In the genomic region with DNA sequence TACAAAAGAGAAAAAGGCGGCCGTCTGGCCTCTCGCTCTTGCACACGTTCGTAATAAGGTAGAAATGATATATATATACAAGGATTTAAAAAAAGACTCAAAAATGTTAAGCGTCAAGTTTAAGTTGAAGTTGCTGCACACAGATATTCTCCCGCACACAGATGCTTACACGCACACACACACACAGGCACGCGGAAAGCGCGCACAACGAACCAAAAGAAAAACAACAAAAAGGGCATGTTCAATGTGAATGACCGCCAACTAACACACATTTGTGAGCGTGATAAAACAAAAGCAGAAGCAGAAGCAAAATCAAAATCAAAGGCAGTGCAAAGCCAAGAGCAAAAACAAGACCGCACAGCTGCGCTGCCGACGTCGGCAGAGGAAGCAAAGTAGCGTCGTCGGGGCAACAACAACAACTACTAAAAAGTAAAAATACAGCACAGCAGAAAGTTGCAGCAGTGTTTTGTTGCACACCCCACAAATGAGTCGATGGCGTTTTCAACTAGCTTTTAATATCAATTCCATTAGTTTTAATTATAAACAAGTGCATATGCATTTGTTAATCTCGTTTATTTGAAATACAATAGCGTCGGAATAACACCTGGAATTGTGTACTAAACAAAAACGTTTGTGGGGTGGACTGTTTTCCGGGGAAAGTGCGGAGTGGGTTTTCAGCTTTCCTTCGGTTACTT, we compare ENCODE assay signal across 1 fruit fly cellular context.
TF ChIP-seq lines count a peak whose summit lies in the region.

No protein-coding gene starts in this region.

TF ChIP-seq in whole organism, embryonic, 481 proteins besides CTCF, POLR2A, EP300 and RAD21 (continued from another document and continues in another):
- TF ChIP-seq CG17186 (GFP tag; optimal IDR thresholded peaks at IDR 0.05; lab: Kevin White, UChicago), result peak; percentile 94
- peak; percentile 89 for TF ChIP-seq CG31365 (tag; optimal IDR thresholded peaks at IDR 0.05; lab: Kevin White, UChicago)
- peak; percentile 89 for TF ChIP-seq her (GFP tag; optimal IDR thresholded peaks at IDR 0.05; lab: Kevin White, UChicago)
- TF ChIP-seq CG2678 (tag; optimal IDR thresholded peaks at IDR 0.05; lab: Kevin White, UChicago), result peak; percentile 96
- peak; percentile 74 for TF ChIP-seq CG4360 (GFP tag; IDR thresholded peaks at IDR 0.05; lab: Robert Waterston, UW)
- TF ChIP-seq NfI (GFP tag; optimal IDR thresholded peaks at IDR 0.05; lab: Kevin White, UChicago), result peak; percentile 95
- TF ChIP-seq CG14441 (GFP tag; IDR thresholded peaks at IDR 0.05; lab: Robert Waterston, UW), result peak; percentile 91
- no peak for TF ChIP-seq HLH4C (GFP tag; IDR thresholded peaks at IDR 0.05; lab: Robert Waterston, UW; ENCODE audit: partially characterized antibody)
- TF ChIP-seq Vsx1 (GFP tag; optimal IDR thresholded peaks at IDR 0.05; lab: Kevin White, UChicago), result peak; percentile 89
- TF ChIP-seq HmgD (GFP tag; optimal IDR thresholded peaks at IDR 0.05; lab: Kevin White, UChicago), result peak; percentile 72
- peak; percentile 97 for TF ChIP-seq ttk (GFP tag; IDR thresholded peaks at IDR 0.05; lab: Robert Waterston, UW)
- peak; percentile 76 for TF ChIP-seq Hmx (GFP tag; optimal IDR thresholded peaks at IDR 0.05; lab: Kevin White, UChicago)
- peak; percentile 92 for TF ChIP-seq CG11398 (GFP tag; optimal IDR thresholded peaks at IDR 0.05; lab: Kevin White, UChicago)
- peak; percentile 65; the same call in 2 of the 3 replicates for TF ChIP-seq Dbx (GFP tag; IDR thresholded peaks at IDR 0.05; lab: Robert Waterston, UW)
- peak; percentile 91 for TF ChIP-seq CG10147 (GFP tag; optimal IDR thresholded peaks at IDR 0.05; lab: Kevin White, UChicago)
- TF ChIP-seq CG3281 (GFP tag; optimal IDR thresholded peaks at IDR 0.05; lab: Kevin White, UChicago), result peak; percentile 84
- peak; percentile 94 for TF ChIP-seq CG17568 (GFP tag; optimal IDR thresholded peaks at IDR 0.05; lab: Kevin White, UChicago)
- TF ChIP-seq gce (GFP tag; IDR thresholded peaks at IDR 0.05; lab: Robert Waterston, UW), result peak; percentile 96
- TF ChIP-seq pb (GFP tag; optimal IDR thresholded peaks at IDR 0.05; lab: Kevin White, UChicago), result peak; percentile 93
- TF ChIP-seq cas (GFP tag; IDR thresholded peaks at IDR 0.05; lab: Robert Waterston, UW), result peak; percentile 73
- peak; percentile 62 for TF ChIP-seq Jarid2 (GFP tag; optimal IDR thresholded peaks at IDR 0.05; lab: Kevin White, UChicago)
- TF ChIP-seq Ptx1 (GFP tag; IDR thresholded peaks at IDR 0.05; lab: Robert Waterston, UW), result peak; percentile 93
- no peak for TF ChIP-seq zen2 (GFP tag; IDR thresholded peaks at IDR 0.05; lab: Robert Waterston, UW; ENCODE audit: partially characterized antibody)
- TF ChIP-seq pfk (GFP tag; optimal IDR thresholded peaks at IDR 0.05; lab: Kevin White, UChicago), result no peak
- peak; percentile 97 for TF ChIP-seq CG10959 (GFP tag; IDR thresholded peaks at IDR 0.05; lab: Robert Waterston, UW)
- TF ChIP-seq dmrt11E (tag; optimal IDR thresholded peaks at IDR 0.05; lab: Kevin White, UChicago), result peak; percentile 99
- TF ChIP-seq sc (optimal IDR thresholded peaks at IDR 0.05; lab: Kevin White, UChicago), result no peak
- TF ChIP-seq sc (GFP tag; optimal IDR thresholded peaks at IDR 0.05; lab: Kevin White, UChicago), result peak; percentile 98
- peak; percentile 98 for TF ChIP-seq CG12219 (GFP tag; optimal IDR thresholded peaks at IDR 0.05; lab: Kevin White, UChicago)
- TF ChIP-seq Deaf1 (tag; optimal IDR thresholded peaks at IDR 0.05; lab: Kevin White, UChicago), result peak; percentile 69
- TF ChIP-seq HLHmδ (GFP tag; optimal IDR thresholded peaks at IDR 0.05; lab: Kevin White, UChicago), result no peak
- TF ChIP-seq so (GFP tag; IDR thresholded peaks at IDR 0.05; lab: Robert Waterston, UW), result peak; percentile 96
- TF ChIP-seq Meics (GFP tag; optimal IDR thresholded peaks at IDR 0.05; lab: Kevin White, UChicago), result peak; percentile 84
- peak; percentile 94 for TF ChIP-seq CG5953 (GFP tag; IDR thresholded peaks at IDR 0.05; lab: Robert Waterston, UW)
- no peak for TF ChIP-seq usp (GFP tag; optimal IDR thresholded peaks at IDR 0.05; lab: Kevin White, UChicago)
- TF ChIP-seq vnd (GFP tag; IDR thresholded peaks at IDR 0.05; lab: Robert Waterston, UW; ENCODE audit: partially characterized antibody), result no peak
- peak; percentile 55 for TF ChIP-seq Sry-δ (GFP tag; optimal IDR thresholded peaks at IDR 0.05; lab: Kevin White, UChicago)
- TF ChIP-seq Ravus (GFP tag; IDR thresholded peaks at IDR 0.05; lab: Robert Waterston, UW), result peak; percentile 67
- TF ChIP-seq toy (GFP tag; IDR thresholded peaks at IDR 0.05; lab: Robert Waterston, UW), result peak; percentile 75
- peak; percentile 90 for TF ChIP-seq YL-1 (GFP tag; optimal IDR thresholded peaks at IDR 0.05; lab: Kevin White, UChicago)
- TF ChIP-seq CG11723 (GFP tag; optimal IDR thresholded peaks at IDR 0.05; lab: Kevin White, UChicago), result peak; percentile 95
- peak; percentile 98 for TF ChIP-seq CG2875 (GFP tag; optimal IDR thresholded peaks at IDR 0.05; lab: Kevin White, UChicago)
- TF ChIP-seq gem (tag; optimal IDR thresholded peaks at IDR 0.05; lab: Kevin White, UChicago), result peak; percentile 98
- TF ChIP-seq CG7357 (GFP tag; IDR thresholded peaks at IDR 0.05; lab: Robert Waterston, UW), result peak; percentile 85
- peak; percentile 88 to 98 for TF ChIP-seq eve (GFP tag; optimal IDR thresholded peaks at IDR 0.05; lab: Kevin White, UChicago)
- peak; percentile 92 for TF ChIP-seq Ada2b (GFP tag; IDR thresholded peaks at IDR 0.05; lab: Robert Waterston, UW)
- peak; percentile 98 for TF ChIP-seq zen (tag; optimal IDR thresholded peaks at IDR 0.05; lab: Kevin White, UChicago)
- TF ChIP-seq CG32772 (GFP tag; IDR thresholded peaks at IDR 0.05; lab: Robert Waterston, UW), result peak; percentile 95
- peak; percentile 85 for TF ChIP-seq CG32532 (GFP tag; IDR thresholded peaks at IDR 0.05; lab: Robert Waterston, UW)
- TF ChIP-seq Neu2 (GFP tag; optimal IDR thresholded peaks at IDR 0.05; lab: Kevin White, UChicago; ENCODE audit: borderline replicate concordance), result peak; percentile 90
- peak in 1 of 2 experiments; percentile 92 for TF ChIP-seq Hr78 (GFP tag; optimal IDR thresholded peaks at IDR 0.05; lab: Kevin White, UChicago)
- TF ChIP-seq CG13123 (GFP tag; optimal IDR thresholded peaks at IDR 0.05; lab: Kevin White, UChicago), result peak; percentile 84
- peak; percentile 77; the same call in 2 of the 3 replicates for TF ChIP-seq CG11560 (tag; IDR thresholded peaks at IDR 0.05; lab: Robert Waterston, UW)
- no peak for TF ChIP-seq pzg (GFP tag; optimal IDR thresholded peaks at IDR 0.05; lab: Kevin White, UChicago)
- TF ChIP-seq CG16815 (GFP tag; optimal IDR thresholded peaks at IDR 0.05; lab: Kevin White, UChicago), result peak; percentile 94
- TF ChIP-seq CG4820 (GFP tag; optimal IDR thresholded peaks at IDR 0.05; lab: Kevin White, UChicago), result peak; percentile 96
- TF ChIP-seq tll (GFP tag; optimal IDR thresholded peaks at IDR 0.05; lab: Kevin White, UChicago), result peak in 1 of 2 experiments; percentile 71
- TF ChIP-seq CG6689 (GFP tag; IDR thresholded peaks at IDR 0.05; lab: Robert Waterston, UW), result peak; percentile 97
- TF ChIP-seq ssp (GFP tag; IDR thresholded peaks at IDR 0.05; lab: Robert Waterston, UW), result peak; percentile 85
- TF ChIP-seq BEAF-32 (GFP tag; optimal IDR thresholded peaks at IDR 0.05; lab: Kevin White, UChicago), result peak; percentile 7
- TF ChIP-seq dm (GFP tag; optimal IDR thresholded peaks at IDR 0.05; lab: Kevin White, UChicago), result peak; percentile 90
- no peak for TF ChIP-seq CG42726 (GFP tag; IDR thresholded peaks at IDR 0.05; lab: Robert Waterston, UW; ENCODE audit: partially characterized antibody)
- peak; percentile 76 for TF ChIP-seq CG17912 (GFP tag; optimal IDR thresholded peaks at IDR 0.05; lab: Kevin White, UChicago)
- TF ChIP-seq CG8089 (GFP tag; optimal IDR thresholded peaks at IDR 0.05; lab: Kevin White, UChicago), result peak; percentile 97
- peak; percentile 95 for TF ChIP-seq pum (GFP tag; optimal IDR thresholded peaks at IDR 0.05; lab: Kevin White, UChicago)
- peak; percentile 98 for TF ChIP-seq fd96Cb (tag; optimal IDR thresholded peaks at IDR 0.05; lab: Kevin White, UChicago)
- peak; percentile 87 for TF ChIP-seq CG7987 (GFP tag; optimal IDR thresholded peaks at IDR 0.05; lab: Kevin White, UChicago)
- peak; percentile 92 for TF ChIP-seq bowl (GFP tag; IDR thresholded peaks at IDR 0.05; lab: Robert Waterston, UW)
- TF ChIP-seq CG16813 (GFP tag; IDR thresholded peaks at IDR 0.05; lab: Robert Waterston, UW; ENCODE audit: partially characterized antibody), result no peak
- peak; percentile 93 for TF ChIP-seq CG13775 (GFP tag; optimal IDR thresholded peaks at IDR 0.05; lab: Kevin White, UChicago)
- peak; percentile 97 for TF ChIP-seq phol (tag; optimal IDR thresholded peaks at IDR 0.05; lab: Kevin White, UChicago)
- TF ChIP-seq mam (GFP tag; optimal IDR thresholded peaks at IDR 0.05; lab: Kevin White, UChicago), result peak; percentile 85
- TF ChIP-seq Adf1 (GFP tag; IDR thresholded peaks at IDR 0.05; lab: Robert Waterston, UW), result peak; percentile 77
- no peak for TF ChIP-seq Trl (optimal IDR thresholded peaks at IDR 0.05; lab: Kevin White, UChicago)
- peak; percentile 96 for TF ChIP-seq Trl (GFP tag; optimal IDR thresholded peaks at IDR 0.05; lab: Kevin White, UChicago)
- TF ChIP-seq CG9609 (GFP tag; optimal IDR thresholded peaks at IDR 0.05; lab: Kevin White, UChicago), result peak; percentile 90
- TF ChIP-seq klu (GFP tag; IDR thresholded peaks at IDR 0.05; lab: Robert Waterston, UW), result peak; percentile 86
- peak; percentile 93 for TF ChIP-seq tgo (GFP tag; IDR thresholded peaks at IDR 0.05; lab: Robert Waterston, UW)
- peak; percentile 87 for TF ChIP-seq CG13296 (GFP tag; optimal IDR thresholded peaks at IDR 0.05; lab: Kevin White, UChicago)
- TF ChIP-seq CG15696 (tag; optimal IDR thresholded peaks at IDR 0.05; lab: Kevin White, UChicago), result peak; percentile 97
- peak; percentile 90 for TF ChIP-seq CG14014 (GFP tag; IDR thresholded peaks at IDR 0.05; lab: Robert Waterston, UW)
- peak; percentile 45 for TF ChIP-seq CG7928 (GFP tag; optimal IDR thresholded peaks at IDR 0.05; lab: Kevin White, UChicago)
- peak; percentile 87 for TF ChIP-seq Rfx (GFP tag; IDR thresholded peaks at IDR 0.05; lab: Robert Waterston, UW)
- peak; percentile 96 for TF ChIP-seq jumu (GFP tag; optimal IDR thresholded peaks at IDR 0.05; lab: Kevin White, UChicago)
- TF ChIP-seq CG6854 (GFP tag; optimal IDR thresholded peaks at IDR 0.05; lab: Kevin White, UChicago), result peak; percentile 85
- peak; percentile 87 for TF ChIP-seq sr (GFP tag; IDR thresholded peaks at IDR 0.05; lab: Robert Waterston, UW)
- TF ChIP-seq zf30C (GFP tag; optimal IDR thresholded peaks at IDR 0.05; lab: Kevin White, UChicago), result no peak
- peak; percentile 95 for TF ChIP-seq ac (GFP tag; optimal IDR thresholded peaks at IDR 0.05; lab: Kevin White, UChicago)
- TF ChIP-seq CG34224 (GFP tag; IDR thresholded peaks at IDR 0.05; lab: Robert Waterston, UW; ENCODE audit: partially characterized antibody), result no peak
- TF ChIP-seq CG1603 (tag; optimal IDR thresholded peaks at IDR 0.05; lab: Kevin White, UChicago), result peak; percentile 98
- TF ChIP-seq ERR (GFP tag; optimal IDR thresholded peaks at IDR 0.05; lab: Kevin White, UChicago), result peak; percentile 84
- peak; percentile 68 for TF ChIP-seq al (GFP tag; IDR thresholded peaks at IDR 0.05; lab: Robert Waterston, UW)
- TF ChIP-seq CG2202 (tag; optimal IDR thresholded peaks at IDR 0.05; lab: Kevin White, UChicago), result peak; percentile 98
- peak; percentile 95 for TF ChIP-seq Rx (GFP tag; IDR thresholded peaks at IDR 0.05; lab: Robert Waterston, UW)
- TF ChIP-seq chn (GFP tag; optimal IDR thresholded peaks at IDR 0.05; lab: Kevin White, UChicago), result peak; percentile 97
- peak; percentile 99 for TF ChIP-seq CG2712 (tag; optimal IDR thresholded peaks at IDR 0.05; lab: Kevin White, UChicago)
- peak; percentile 90 for TF ChIP-seq kah (GFP tag; optimal IDR thresholded peaks at IDR 0.05; lab: Kevin White, UChicago)
- peak; percentile 91 for TF ChIP-seq Fer3 (tag; optimal IDR thresholded peaks at IDR 0.05; lab: Kevin White, UChicago)
- peak; percentile 50 for TF ChIP-seq sima (GFP tag; optimal IDR thresholded peaks at IDR 0.05; lab: Kevin White, UChicago)
- peak; percentile 78 for TF ChIP-seq Kr (GFP tag; optimal IDR thresholded peaks at IDR 0.05; lab: Kevin White, UChicago)
- peak; percentile 89 for TF ChIP-seq Atf6 (GFP tag; IDR thresholded peaks at IDR 0.05; lab: Robert Waterston, UW)
- TF ChIP-seq CG11247 (GFP tag; IDR thresholded peaks at IDR 0.05; lab: Robert Waterston, UW), result peak; percentile 91
- TF ChIP-seq CG8359 (GFP tag; optimal IDR thresholded peaks at IDR 0.05; lab: Kevin White, UChicago; ENCODE audit: borderline replicate concordance), result peak; percentile 93
- no peak for TF ChIP-seq CG3163 (GFP tag; optimal IDR thresholded peaks at IDR 0.05; lab: Kevin White, UChicago)
- peak; percentile 41 for TF ChIP-seq GATAe (GFP tag; conservative IDR thresholded peaks at IDR 0.05; lab: Robert Waterston, UW)
- peak; percentile 85; the same call in 2 of the 3 replicates for TF ChIP-seq C15 (GFP tag; IDR thresholded peaks at IDR 0.05; lab: Robert Waterston, UW)
- TF ChIP-seq D19A (tag; optimal IDR thresholded peaks at IDR 0.05; lab: Kevin White, UChicago), result peak; percentile 95
- peak; percentile 95 for TF ChIP-seq MTF-1 (GFP tag; optimal IDR thresholded peaks at IDR 0.05; lab: Kevin White, UChicago; ENCODE audit: borderline replicate concordance)
- TF ChIP-seq twi (tag; optimal IDR thresholded peaks at IDR 0.05; lab: Kevin White, UChicago), result peak; percentile 93
- peak; percentile 81 for TF ChIP-seq eyg (GFP tag; optimal IDR thresholded peaks at IDR 0.05; lab: Kevin White, UChicago)
- peak; percentile 77 for TF ChIP-seq CG14965 (GFP tag; optimal IDR thresholded peaks at IDR 0.05; lab: Kevin White, UChicago; ENCODE audit: borderline replicate concordance)
- peak; percentile 97 for TF ChIP-seq gcm (GFP tag; optimal IDR thresholded peaks at IDR 0.05; lab: Kevin White, UChicago)
- TF ChIP-seq CG1792 (GFP tag; optimal IDR thresholded peaks at IDR 0.05; lab: Kevin White, UChicago), result peak; percentile 91
- TF ChIP-seq Dll (GFP tag; IDR thresholded peaks at IDR 0.05; lab: Robert Waterston, UW; ENCODE audit: partially characterized antibody), result no peak
- peak; percentile 89 for TF ChIP-seq Gug (GFP tag; IDR thresholded peaks at IDR 0.05; lab: Robert Waterston, UW)
- TF ChIP-seq CG12659 (GFP tag; optimal IDR thresholded peaks at IDR 0.05; lab: Kevin White, UChicago), result peak; percentile 96
- peak; percentile 62 for TF ChIP-seq psq (GFP tag; optimal IDR thresholded peaks at IDR 0.05; lab: Kevin White, UChicago)
- TF ChIP-seq amos (GFP tag; IDR thresholded peaks at IDR 0.05; lab: Robert Waterston, UW; ENCODE audit: partially characterized antibody), result no peak
- TF ChIP-seq CG4707 (GFP tag; optimal IDR thresholded peaks at IDR 0.05; lab: Kevin White, UChicago), result peak; percentile 96
- peak; percentile 96 for TF ChIP-seq CG10209 (GFP tag; optimal IDR thresholded peaks at IDR 0.05; lab: Kevin White, UChicago)
- peak; percentile 75 for TF ChIP-seq fu2 (GFP tag; optimal IDR thresholded peaks at IDR 0.05; lab: Kevin White, UChicago)
